Fruit fly (Drosophila melanogaster) Kc167 (cell line): ENCODE results near the gene CG33928.

Experiments
- Myc ChIP-seq: fragments of >200 bp; optimal IDR thresholded peaks from 2 replicates; lab custom pipeline; 2017; ENCODE audit warnings: missing external identifiers
- h ChIP-seq: fragments of >200 bp; optimal IDR thresholded peaks from 3 replicates; lab custom pipeline; 2018; ENCODE audit warnings: missing external identifiers
- psq ChIP-seq: fragments of >200 bp; optimal IDR thresholded peaks from 2 replicates; lab custom pipeline; 2017; ENCODE audit warnings: missing external identifiers
- ttk ChIP-seq: sonication (Bioruptor generic); optimal IDR thresholded peaks from 2 replicates; lab custom pipeline; 2017; ENCODE audit warnings: missing external identifiers

DNA sequence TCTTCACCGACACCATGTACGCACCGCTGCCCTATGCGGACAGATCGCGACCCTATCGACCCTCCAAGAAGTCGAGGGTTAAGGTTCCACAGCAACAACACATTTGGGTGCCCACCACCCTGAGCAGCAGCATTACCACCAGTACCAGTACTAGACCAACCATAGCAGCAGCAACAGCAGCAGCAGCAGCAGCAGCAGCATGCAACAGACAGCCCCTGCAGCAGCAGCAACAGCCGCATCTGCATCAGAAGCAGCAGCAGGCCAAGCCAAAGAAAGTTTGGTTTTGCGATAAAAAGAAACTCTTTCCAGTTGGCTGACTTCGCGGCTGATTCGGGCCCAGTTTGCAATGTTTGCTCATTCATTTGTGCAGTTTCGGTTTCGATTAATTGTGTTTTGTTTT lies 33.9 kb downstream of the CG33928 start:
- TF ChIP-seq ttk (lab: Kevin White, UChicago) (no peak), h (no peak), Myc (no peak), psq (no peak)
